Fruit fly (Drosophila melanogaster) S2 (cell line): Measurements from ENCODE around the gene upd3.

Experiments
- CG8478 ChIP-seq: fragments of >200 bp; optimal IDR thresholded peaks from 2 replicates; lab custom pipeline; 2018
- CTCF ChIP-seq, 2 experiments: fragments of >200 bp; optimal IDR thresholded peaks; 2 replicates each; lab custom pipeline; 2018

DNA sequence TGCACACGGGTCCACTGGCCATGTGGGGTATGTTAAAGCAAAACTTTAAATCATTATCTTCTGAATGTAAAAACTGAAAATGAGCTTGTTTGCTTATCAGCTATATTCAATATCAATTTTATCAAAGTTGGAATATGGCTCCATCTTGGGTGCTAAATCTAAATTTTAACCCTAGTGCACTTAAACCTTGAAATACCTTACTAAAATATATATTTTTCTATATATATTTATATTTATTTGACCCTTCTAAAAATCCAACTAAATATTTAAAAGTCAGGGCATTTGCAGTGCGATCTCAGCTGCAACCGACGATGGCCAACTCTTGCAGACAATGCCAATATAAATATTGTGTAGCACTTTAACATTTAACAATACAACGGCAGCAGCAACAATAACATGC, 14.9 kb upstream of the upd3 start:
- no peak for TF ChIP-seq CTCF (optimal IDR thresholded peaks at IDR 0.05; lab: Kevin White, UChicago)
- no peak for TF ChIP-seq CG8478 (lab: Kevin White, UChicago)
